Fruit fly (Drosophila melanogaster) Kc167 (cell line): ENCODE results near the gene Doa.

ENCODE experiments used
- Myc ChIP-seq: fragments of >200 bp; optimal IDR thresholded peaks from 2 replicates; lab custom pipeline; 2017; ENCODE audit warnings: missing external identifiers
- Sin3A ChIP-seq: fragments of >200 bp; optimal IDR thresholded peaks from 2 replicates; lab custom pipeline; 2018; ENCODE audit warnings: missing external identifiers
- h ChIP-seq: fragments of >200 bp; optimal IDR thresholded peaks from 3 replicates; lab custom pipeline; 2018; ENCODE audit warnings: missing external identifiers
- insv ChIP-seq: fragments of >200 bp; optimal IDR thresholded peaks from 3 replicates; lab custom pipeline; 2018; ENCODE audit warnings: missing external identifiers
- psq ChIP-seq: fragments of >200 bp; optimal IDR thresholded peaks from 2 replicates; lab custom pipeline; 2017; ENCODE audit warnings: missing external identifiers
- ttk ChIP-seq: sonication (Bioruptor generic); optimal IDR thresholded peaks from 2 replicates; lab custom pipeline; 2017; ENCODE audit warnings: missing external identifiers

DNA sequence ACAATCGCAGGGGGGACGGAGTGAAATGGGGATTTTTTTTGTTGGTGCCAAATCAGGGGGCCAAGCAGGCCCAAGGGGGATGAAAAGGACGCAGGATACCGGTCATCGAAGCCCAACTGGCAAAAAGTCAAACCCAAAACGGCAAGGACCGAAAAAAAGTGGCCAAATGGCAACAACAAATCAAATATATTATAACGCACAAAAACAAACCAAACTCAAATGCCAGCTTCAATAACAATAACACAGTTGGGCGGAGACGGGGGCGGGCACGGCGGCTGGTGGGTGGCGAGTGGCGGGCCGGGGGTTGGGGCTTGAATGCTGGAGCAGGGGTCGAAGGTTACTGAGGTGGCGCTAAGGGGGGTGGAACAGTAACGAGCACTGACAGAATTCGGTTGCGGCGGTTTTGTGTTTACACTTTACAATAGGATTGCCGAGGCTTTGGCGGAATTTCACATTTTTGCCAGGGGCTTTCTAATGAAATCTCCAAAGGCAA is 63.0 kb downstream of the Doa start:
- no peak for TF ChIP-seq insv (lab: Kevin White, UChicago)
- no peak for TF ChIP-seq psq (lab: Kevin White, UChicago)
- no peak for TF ChIP-seq ttk
- TF ChIP-seq Sin3A (lab: Kevin White, UChicago), result no peak
- no peak for TF ChIP-seq h
- TF ChIP-seq Myc (lab: Kevin White, UChicago), result no peak
